Fruit fly (Drosophila melanogaster): Measurements from ENCODE around the gene tup.

DNA sequence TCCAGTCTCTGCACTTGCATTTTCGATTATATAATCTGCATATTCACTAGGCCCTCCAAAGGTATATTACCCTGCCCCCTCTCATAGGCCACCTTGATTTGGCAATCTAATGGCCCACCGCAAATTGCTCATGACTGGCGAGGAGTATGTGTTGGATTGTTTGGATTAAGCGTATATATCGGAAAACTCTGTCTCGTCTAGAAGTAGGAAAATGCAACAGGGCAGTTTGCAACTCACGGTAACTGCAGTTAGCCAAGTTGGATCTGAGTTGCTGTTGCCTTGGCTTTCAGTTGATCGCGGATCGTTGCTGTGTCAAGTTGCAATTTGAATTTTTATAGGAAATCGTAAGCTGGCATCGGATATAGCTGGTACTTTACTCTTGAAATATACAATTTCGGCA lies 62.0 kb downstream of the tup start, which contains the start of gene Ugt36F1:
- TF ChIP-seq Snoo (tag; optimal IDR thresholded peaks at IDR 0.05) (no peak), gl (tag; optimal IDR thresholded peaks at IDR 0.05) (no peak), Pif1A (GFP tag; optimal IDR thresholded peaks at IDR 0.05) (no peak), CG13204 (GFP tag; optimal IDR thresholded peaks at IDR 0.05) (no peak), CG12605 (GFP tag; IDR thresholded peaks at IDR 0.05) (no peak), EcR (GFP tag; optimal IDR thresholded peaks at IDR 0.05) (no peak), fd96Ca (GFP tag; IDR thresholded peaks at IDR 0.05) (no peak), CG10348 (GFP tag; IDR thresholded peaks at IDR 0.05) (no peak), CG15710 (tag; optimal IDR thresholded peaks at IDR 0.05) (no peak), D1 (tag; optimal IDR thresholded peaks at IDR 0.05) (no peak), CG34367 (tag; optimal IDR thresholded peaks at IDR 0.05) (no peak), CG14655 (GFP tag; optimal IDR thresholded peaks at IDR 0.05) (no peak), Ets98B (GFP tag; IDR thresholded peaks at IDR 0.05) (no peak), rn (GFP tag; IDR thresholded peaks at IDR 0.05) (no peak)

Data from whole organism, pupa.